Fruit fly (Drosophila melanogaster): ENCODE results near the gene CG32407.

Gene CG32407

DNA sequence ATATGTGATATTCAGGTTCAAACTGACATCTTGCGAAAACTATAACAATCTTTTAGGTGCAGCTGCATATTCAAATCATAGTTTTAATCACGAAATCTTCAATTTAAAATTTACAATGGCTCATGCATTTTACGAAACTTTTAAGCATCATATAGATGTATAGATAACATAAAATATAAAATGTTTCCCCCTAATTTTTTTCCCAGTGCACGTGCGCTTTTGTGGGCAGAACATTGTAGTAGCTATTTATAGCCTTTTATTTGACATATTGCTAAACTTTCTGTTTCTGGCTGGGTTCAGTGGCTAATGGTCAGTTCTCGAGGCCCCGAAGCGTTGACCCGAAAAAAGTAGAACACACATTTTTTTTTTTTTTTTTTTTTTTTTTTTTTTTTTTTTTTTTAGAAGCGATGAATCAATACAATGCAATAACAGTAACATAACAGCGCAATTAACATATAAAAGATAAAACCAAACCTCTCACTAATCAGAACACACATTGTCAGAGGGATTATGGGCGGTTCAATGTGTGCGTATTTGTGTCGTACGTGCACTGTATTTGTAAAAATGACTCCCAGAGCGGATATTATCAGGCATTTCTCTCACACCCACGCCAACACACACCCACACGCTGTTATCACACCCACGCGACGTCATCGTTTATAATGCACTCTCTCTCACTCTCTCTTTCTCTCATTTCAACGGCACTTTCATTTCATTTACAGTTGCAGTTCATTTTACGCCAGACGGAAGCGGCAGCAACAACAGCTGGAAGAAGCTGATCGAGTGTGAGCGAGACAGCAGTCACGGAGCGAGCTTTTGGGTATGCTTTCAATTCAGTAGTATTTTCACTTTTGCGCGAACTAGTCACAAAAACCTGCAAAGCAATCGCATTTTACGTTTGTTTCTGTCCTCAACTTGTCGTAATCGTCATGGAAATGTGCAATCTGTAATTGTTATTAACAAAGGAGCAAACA, 4.4 kb downstream of the CG32407 start (continued):
- peak; percentile 71 for TF ChIP-seq Oli (tag; optimal IDR thresholded peaks at IDR 0.05)
- no peak for TF ChIP-seq CG7372 (GFP tag; IDR thresholded peaks at IDR 0.05)
- TF ChIP-seq CTCF (GFP tag; optimal IDR thresholded peaks at IDR 0.05) = no peak
- TF ChIP-seq CG3407 (GFP tag; optimal IDR thresholded peaks at IDR 0.05) = peak; percentile 18
- peak; percentile 3 for TF ChIP-seq trem (tag; optimal IDR thresholded peaks at IDR 0.05)
- peak; percentile 28 for TF ChIP-seq Six4 (GFP tag; optimal IDR thresholded peaks at IDR 0.05)
- peak; percentile 67 for TF ChIP-seq CoRest (tag; optimal IDR thresholded peaks at IDR 0.05)
- peak; percentile 58 for TF ChIP-seq CG13424 (tag; optimal IDR thresholded peaks at IDR 0.05)
- TF ChIP-seq CG1602 (GFP tag; optimal IDR thresholded peaks at IDR 0.05) = peak; percentile 30
- peak; percentile 42 for TF ChIP-seq CG17385 (GFP tag; optimal IDR thresholded peaks at IDR 0.05)
- TF ChIP-seq pho (GFP tag; optimal IDR thresholded peaks at IDR 0.05) = no peak
- TF ChIP-seq pfk (GFP tag; optimal IDR thresholded peaks at IDR 0.05) = no peak
- no peak for TF ChIP-seq CG9932 (GFP tag; IDR thresholded peaks at IDR 0.05)
- TF ChIP-seq ewg (GFP tag; optimal IDR thresholded peaks at IDR 0.05) = peak; percentile 43
- no peak for TF ChIP-seq CG3726 (GFP tag; IDR thresholded peaks at IDR 0.05)
- no peak for TF ChIP-seq ro (GFP tag; IDR thresholded peaks at IDR 0.05)
- no peak for TF ChIP-seq unc-4 (GFP tag; IDR thresholded peaks at IDR 0.05; ENCODE audit: partially characterized antibody)
- TF ChIP-seq CG15601 (tag; optimal IDR thresholded peaks at IDR 0.05) = peak; percentile 38
- no peak for TF ChIP-seq H15 (GFP tag; IDR thresholded peaks at IDR 0.05)
- no peak for TF ChIP-seq Antp (GFP tag; optimal IDR thresholded peaks at IDR 0.05)
- TF ChIP-seq CG14050 (GFP tag; IDR thresholded peaks at IDR 0.05) = peak; percentile 28; the same call in 2 of the 3 replicates
- no peak for TF ChIP-seq gcm2 (GFP tag; optimal IDR thresholded peaks at IDR 0.05)
- TF ChIP-seq Opbp (GFP tag; IDR thresholded peaks at IDR 0.05; ENCODE audit: partially characterized antibody) = no peak
- TF ChIP-seq stwl (tag; optimal IDR thresholded peaks at IDR 0.05) = no peak
- TF ChIP-seq CG18476 (GFP tag; optimal IDR thresholded peaks at IDR 0.05) = no peak
- TF ChIP-seq Aef1 (GFP tag; IDR thresholded peaks at IDR 0.05) = no peak
- peak; percentile 16 for TF ChIP-seq wek (GFP tag; optimal IDR thresholded peaks at IDR 0.05)
- no peak for TF ChIP-seq prd (optimal IDR thresholded peaks at IDR 0.05)
- TF ChIP-seq prd (GFP tag; IDR thresholded peaks at IDR 0.05) = peak; percentile 40; the same call in 2 of the 3 replicates
- TF ChIP-seq tgo (GFP tag; IDR thresholded peaks at IDR 0.05) = peak; percentile 32; the same call in 2 of the 3 replicates
- TF ChIP-seq sisA (GFP tag; IDR thresholded peaks at IDR 0.05) = no peak
- TF ChIP-seq Sox100B (GFP tag; optimal IDR thresholded peaks at IDR 0.05) = peak; percentile 23
- TF ChIP-seq Atf6 (GFP tag; IDR thresholded peaks at IDR 0.05) = peak; percentile 35; the same call in 1 of the 2 replicates
- TF ChIP-seq Bdp1 (GFP tag; optimal IDR thresholded peaks at IDR 0.05) = no peak
- 0 out of 4 replicates have a peak, but pooled peaks have one; percentile 26 for TF ChIP-seq Dll (GFP tag; IDR thresholded peaks at IDR 0.05; ENCODE audit: partially characterized antibody)
- TF ChIP-seq CG8290 (GFP tag; optimal IDR thresholded peaks at IDR 0.05) = no peak
- no peak for TF ChIP-seq CG8290 (tag; optimal IDR thresholded peaks at IDR 0.05)
- TF ChIP-seq CG15011 (GFP tag; optimal IDR thresholded peaks at IDR 0.05) = no peak
- TF ChIP-seq seq (GFP tag; IDR thresholded peaks at IDR 0.05) = 0 out of 2 replicates have a peak, but pooled peaks have one; percentile 38
- 0 out of 2 replicates have a peak, but pooled peaks have one; percentile 14 for TF ChIP-seq E2f2 (GFP tag; IDR thresholded peaks at IDR 0.05)
- no peak for TF ChIP-seq CG14710 (tag; optimal IDR thresholded peaks at IDR 0.05)
- TF ChIP-seq Chrac-16 (GFP tag; optimal IDR thresholded peaks at IDR 0.05) = peak; percentile 18
- TF ChIP-seq nom (GFP tag; optimal IDR thresholded peaks at IDR 0.05) = peak; percentile 46
- TF ChIP-seq fd96Cb (tag; optimal IDR thresholded peaks at IDR 0.05) = peak; percentile 15
- peak; percentile 51 for TF ChIP-seq Rfx (GFP tag; IDR thresholded peaks at IDR 0.05)
- TF ChIP-seq sr (GFP tag; IDR thresholded peaks at IDR 0.05) = peak; percentile 99
- TF ChIP-seq Hr51 (GFP tag; optimal IDR thresholded peaks at IDR 0.05) = peak in 1 of 2 experiments; percentile 76
- peak; percentile 22 for TF ChIP-seq CG18619 (GFP tag; optimal IDR thresholded peaks at IDR 0.05)
- TF ChIP-seq Dad (GFP tag; optimal IDR thresholded peaks at IDR 0.05) = no peak

Data from whole organism, embryonic.